Fruit fly (Drosophila melanogaster) S2 (cell line): ENCODE measurements around the gene Exo70.

Source experiments
- CG8478 ChIP-seq: fragments of >200 bp; optimal IDR thresholded peaks from 2 replicates; lab custom pipeline; 2018
- CTCF ChIP-seq, 2 experiments: fragments of >200 bp; optimal IDR thresholded peaks; 2 replicates each; lab custom pipeline; 2018

Gene Exo70

dm6 chr3L:8411439-8411897, at the start of gene Exo70:
TSS of gene Exo70 (plus strand) at chr3L:8411851.
- TF ChIP-seq CG8478 (lab: Kevin White, UChicago) (no peak), CTCF (optimal IDR thresholded peaks at IDR 0.05; lab: Kevin White, UChicago) (no peak)

DNA sequence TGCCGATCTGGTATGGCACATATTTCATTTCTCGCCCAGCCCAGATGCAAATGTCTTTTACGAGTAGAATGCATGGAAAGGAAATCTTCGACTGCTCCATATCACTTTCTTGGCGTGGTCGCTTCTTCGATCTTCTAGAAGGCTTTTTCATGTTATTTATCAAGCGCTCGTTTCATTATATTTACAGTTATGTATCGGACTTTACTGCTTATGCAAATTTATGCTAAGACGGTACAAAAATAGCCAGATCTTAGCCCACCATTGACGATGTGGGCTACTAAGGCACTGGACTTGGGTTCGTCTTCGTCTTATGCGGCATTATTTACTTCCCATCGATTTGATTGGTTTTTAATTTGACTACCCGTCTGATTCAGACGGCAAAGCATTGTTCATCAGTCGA, 48.4 kb upstream of the Exo70 start:
- TF ChIP-seq CG8478 (lab: Kevin White, UChicago) (no peak), CTCF (optimal IDR thresholded peaks at IDR 0.05; lab: Kevin White, UChicago) (no peak)

DNA sequence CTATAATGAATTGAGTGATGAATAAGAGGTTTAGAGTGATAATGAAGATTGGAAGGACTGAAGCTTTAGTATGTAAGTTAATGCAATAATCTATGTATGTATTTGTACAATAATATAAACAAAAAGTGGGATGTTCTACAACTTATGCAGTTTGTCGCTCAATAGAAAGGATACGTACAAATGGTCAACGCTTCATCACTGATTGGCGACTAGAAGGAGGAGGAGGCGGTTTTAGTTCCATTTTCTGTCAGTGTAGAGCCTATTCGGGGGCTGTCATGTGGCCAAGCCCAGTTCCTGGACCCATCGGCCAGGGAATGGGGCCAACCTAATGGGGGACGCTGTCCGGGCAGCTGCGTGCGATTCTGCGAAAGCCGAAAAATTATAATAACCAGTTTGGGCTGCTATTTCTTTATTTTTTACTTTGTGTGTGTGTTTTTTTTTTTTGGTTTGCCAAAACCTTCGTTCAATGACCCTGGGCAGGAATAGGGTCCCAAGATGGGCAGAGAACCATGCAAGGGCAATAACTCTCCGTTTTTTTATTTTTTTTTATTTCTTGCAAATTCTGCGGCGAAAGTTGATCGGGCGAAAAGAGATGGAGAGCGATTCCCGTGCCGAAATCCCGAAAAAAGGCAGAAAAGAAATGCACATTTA, 42.8 kb upstream of the Exo70 start:
- TF ChIP-seq CG8478 (lab: Kevin White, UChicago): no peak
- no peak for TF ChIP-seq CTCF (optimal IDR thresholded peaks at IDR 0.05; lab: Kevin White, UChicago)

DNA sequence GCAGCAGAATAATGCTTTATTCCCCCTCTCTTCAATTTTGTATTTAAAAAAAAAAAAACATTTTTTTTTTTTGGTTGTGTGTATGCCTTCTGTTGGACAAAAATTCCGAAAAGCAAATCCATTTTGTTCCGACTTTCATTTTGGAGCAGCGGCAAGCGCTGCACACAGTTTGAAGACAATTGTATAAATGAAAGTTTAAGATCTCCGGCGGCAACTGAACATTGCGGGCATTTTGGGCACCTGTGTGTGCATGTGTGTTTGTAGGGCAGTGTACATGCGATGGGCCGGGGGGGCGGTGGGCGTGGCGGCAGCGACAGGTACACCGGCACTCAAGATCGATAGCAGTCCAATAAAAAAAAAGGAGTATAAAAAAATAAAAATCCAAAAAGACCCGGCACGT, 42.2 kb upstream of the Exo70 start:
- TF ChIP-seq CTCF (optimal IDR thresholded peaks at IDR 0.05; lab: Kevin White, UChicago) (no peak), CG8478 (lab: Kevin White, UChicago) (no peak)

- no peak for TF ChIP-seq CTCF (optimal IDR thresholded peaks at IDR 0.05; lab: Kevin White, UChicago)
- TF ChIP-seq CG8478 (lab: Kevin White, UChicago): no peak
These were observed 40.7 kb upstream of the Exo70 start for dm6 chr3L:8370922-8371321.

dm6 chr3L:8371538-8371937, 40.1 kb upstream of the Exo70 start:
- no peak for TF ChIP-seq CTCF (optimal IDR thresholded peaks at IDR 0.05; lab: Kevin White, UChicago)
- TF ChIP-seq CG8478 (lab: Kevin White, UChicago): no peak

dm6 chr3L:8372035-8372434, 39.6 kb upstream of the Exo70 start, which contains the start of gene ImpE1:
TSS of gene ImpE1 (plus strand) at chr3L:8372405.
- TF ChIP-seq CG8478 (lab: Kevin White, UChicago) (no peak), CTCF (optimal IDR thresholded peaks at IDR 0.05; lab: Kevin White, UChicago) (no peak)

DNA sequence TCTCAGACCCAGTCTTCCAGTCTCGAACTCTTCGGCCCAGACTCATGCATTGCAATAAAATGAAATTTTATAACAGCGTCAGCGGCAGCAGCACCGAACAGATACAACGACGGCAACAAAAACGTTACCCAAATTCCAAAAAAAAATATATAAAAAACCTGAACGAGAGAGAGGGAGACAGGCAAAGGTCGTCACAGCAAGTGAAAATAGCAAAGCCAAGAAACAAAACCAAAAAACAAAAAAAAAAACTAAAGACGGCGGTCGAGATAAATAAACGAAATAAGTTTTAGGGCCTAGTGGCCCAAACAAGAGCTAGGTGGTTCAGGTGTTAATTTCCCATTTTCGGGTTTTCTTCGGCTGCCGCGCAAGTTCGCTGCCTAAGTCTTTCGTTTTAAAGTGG, 37.5 kb upstream of the Exo70 start:
- TF ChIP-seq CG8478 (lab: Kevin White, UChicago) (no peak), CTCF (optimal IDR thresholded peaks at IDR 0.05; lab: Kevin White, UChicago) (no peak)

DNA sequence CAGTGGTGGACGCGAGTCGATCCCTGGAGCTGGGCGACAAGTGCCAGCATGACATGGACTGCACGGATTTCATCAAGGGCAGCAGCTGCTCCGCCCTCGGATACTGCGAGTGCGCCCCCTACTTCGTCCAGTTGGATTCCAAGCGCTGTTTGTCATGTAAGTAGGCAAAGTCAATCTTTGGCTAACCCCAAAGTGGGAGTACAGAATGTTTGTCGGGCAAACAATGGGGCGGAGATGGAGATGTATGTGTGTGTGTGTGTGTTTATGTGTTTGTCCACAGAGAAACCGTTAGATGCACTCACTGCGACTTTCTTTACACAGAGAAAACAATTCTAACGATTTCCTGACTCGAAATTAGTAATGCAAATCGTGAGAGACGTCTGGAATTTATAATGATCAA, 32.5 kb upstream of the Exo70 start:
- TF ChIP-seq CTCF (optimal IDR thresholded peaks at IDR 0.05; lab: Kevin White, UChicago) (no peak), CG8478 (lab: Kevin White, UChicago) (no peak)

- TF ChIP-seq CG8478 (lab: Kevin White, UChicago): no peak
- TF ChIP-seq CTCF (optimal IDR thresholded peaks at IDR 0.05; lab: Kevin White, UChicago): no peak
These were observed 27.7 kb upstream of the Exo70 start for dm6 chr3L:8383968-8384367.

dm6 chr3L:8385055-8385454, 26.6 kb upstream of the Exo70 start:
- TF ChIP-seq CTCF (optimal IDR thresholded peaks at IDR 0.05; lab: Kevin White, UChicago): no peak
- no peak for TF ChIP-seq CG8478 (lab: Kevin White, UChicago)

DNA sequence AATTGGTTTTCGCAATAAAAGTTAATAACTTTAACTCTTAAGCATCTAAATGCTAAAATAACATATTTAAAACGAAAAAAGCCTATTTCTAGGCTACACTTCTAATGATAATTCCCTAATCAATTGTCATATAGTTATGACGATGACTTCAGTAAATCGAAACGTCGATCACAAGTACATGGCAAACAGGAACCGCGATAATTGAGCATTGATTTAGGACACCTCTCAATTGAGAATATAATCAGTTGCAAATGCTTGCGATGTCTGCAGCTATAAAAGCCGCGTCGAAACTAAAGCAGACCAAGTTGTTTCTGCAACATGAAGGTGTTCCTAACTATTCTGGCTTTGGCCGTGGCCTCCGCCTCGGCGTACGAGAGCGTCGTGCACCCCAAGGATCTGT, 20.4 kb upstream of the Exo70 start, which contains the start of gene Jon66Ci:
Gene Jon66Ci (plus strand): TSS at position 301 of the 400 bp plus-strand sequence.
- TF ChIP-seq CG8478 (lab: Kevin White, UChicago) (no peak), CTCF (optimal IDR thresholded peaks at IDR 0.05; lab: Kevin White, UChicago) (no peak)

dm6 chr3L:8393549-8393948, 18.1 kb upstream of the Exo70 start, which contains the start of gene Jon66Cii:
TSS of gene Jon66Cii (minus strand) at chr3L:8393649.
- TF ChIP-seq CTCF (optimal IDR thresholded peaks at IDR 0.05; lab: Kevin White, UChicago) (no peak), CG8478 (lab: Kevin White, UChicago) (no peak)

- no peak for TF ChIP-seq CTCF (optimal IDR thresholded peaks at IDR 0.05; lab: Kevin White, UChicago)
- no peak for TF ChIP-seq CG8478 (lab: Kevin White, UChicago)
These were observed 17.5 kb upstream of the Exo70 start for dm6 chr3L:8394132-8394531.

DNA sequence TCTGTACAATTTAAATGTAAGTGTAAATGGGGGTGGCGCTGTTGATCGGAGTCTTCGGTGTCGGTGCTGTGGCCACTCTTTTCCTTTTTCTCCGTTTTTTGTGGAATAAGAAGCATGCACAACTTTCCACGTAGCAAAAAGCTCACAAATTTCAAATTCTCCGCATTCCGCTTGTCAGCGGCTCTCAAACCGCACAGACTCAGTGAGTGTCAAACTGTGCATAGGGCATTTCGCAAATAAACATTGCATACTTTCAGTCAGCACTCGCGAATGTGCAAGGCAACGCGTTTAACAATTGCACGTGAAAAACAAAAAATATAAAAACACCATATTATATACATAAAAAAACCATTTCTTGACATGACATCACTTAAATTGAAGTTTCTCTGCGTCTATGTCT, 16.7 kb upstream of the Exo70 start:
- TF ChIP-seq CG8478 (lab: Kevin White, UChicago): no peak
- TF ChIP-seq CTCF (optimal IDR thresholded peaks at IDR 0.05; lab: Kevin White, UChicago): peak in 1 of 2 experiments; percentile 64

DNA sequence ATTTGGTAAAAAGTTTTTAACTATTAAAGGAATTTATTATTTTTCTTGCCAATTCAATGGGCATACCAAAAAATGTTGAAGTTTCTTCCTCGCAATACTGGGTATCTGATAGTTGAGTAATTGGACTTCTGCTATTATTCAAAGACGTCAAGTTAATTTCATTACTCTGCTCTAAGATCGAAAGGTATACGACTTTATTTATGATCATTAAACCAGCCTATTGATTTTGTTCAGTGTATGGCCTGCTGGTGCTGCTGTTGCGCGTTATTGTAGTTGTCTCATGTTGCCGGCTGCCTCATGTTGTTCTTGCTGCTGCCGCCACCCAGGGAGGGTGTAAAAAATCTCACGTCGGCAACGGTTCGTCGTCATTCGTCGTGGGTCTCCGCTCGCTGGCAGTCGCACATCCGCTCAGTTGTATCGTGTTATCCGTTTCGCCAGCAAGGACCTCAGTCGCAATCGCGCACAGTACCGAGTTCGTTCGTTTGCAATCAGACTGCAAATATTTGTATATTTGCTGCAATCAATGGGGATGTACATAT, 16.0 kb upstream of the Exo70 start, which contains the start of gene CG7120:
Gene CG7120 (plus strand): TSS at position 371 of the 539 bp plus-strand sequence.
- TF ChIP-seq CG8478 (lab: Kevin White, UChicago) (no peak), CTCF (optimal IDR thresholded peaks at IDR 0.05; lab: Kevin White, UChicago) (no peak)
